Worm (Caenorhabditis elegans) whole organism, L3 larva: ENCODE results near the gene F47B7.5.

Source experiments
- ceh-16 ChIP-seq: sonication (generic microtip); optimal IDR thresholded peaks from 2 replicates; lab custom pipeline; 2017; ENCODE audit warnings: missing biosample characterization, missing genetic modification characterization
- daf-12 ChIP-seq: fragments of 150-350 bp; optimal IDR thresholded peaks from 2 replicates; lab custom pipeline; 2014; ENCODE audit warnings: missing biosample characterization, missing genetic modification reagents, missing genetic modification characterization
- egl-27 ChIP-seq: sonication (generic microtip); optimal IDR thresholded peaks from 4 replicates; lab custom pipeline; 2017; ENCODE audit warnings: missing biosample characterization, missing genetic modification reagents, missing genetic modification characterization
- jun-1 ChIP-seq: fragments of 150-350 bp; optimal IDR thresholded peaks from 2 replicates; lab custom pipeline; 2014; ENCODE audit warnings: missing biosample characterization, missing genetic modification reagents, missing genetic modification characterization
- mml-1 ChIP-seq: fragments of 150-350 bp; sonication (generic microtip); optimal IDR thresholded peaks from 3 replicates; lab custom pipeline; 2014; ENCODE audit warnings: missing biosample characterization, missing genetic modification characterization
- nhr-12 ChIP-seq: fragments of 150-350 bp; optimal IDR thresholded peaks from 2 replicates; lab custom pipeline; 2014; ENCODE audit warnings: missing biosample characterization, missing genetic modification characterization
- nhr-28 ChIP-seq: fragments of 150-350 bp; optimal IDR thresholded peaks from 2 replicates; lab custom pipeline; 2014; ENCODE audit warnings: missing biosample characterization, missing genetic modification characterization
- nhr-76 ChIP-seq: fragments of 150-350 bp; sonication (generic microtip); optimal IDR thresholded peaks from 5 replicates; lab custom pipeline; 2014; ENCODE audit warnings: missing biosample characterization, missing genetic modification characterization
- nhr-77 ChIP-seq: fragments of 150-350 bp; optimal IDR thresholded peaks from 2 replicates; lab custom pipeline; 2014; ENCODE audit warnings: missing biosample characterization, missing genetic modification characterization
- pha-4 ChIP-seq: fragments of 150-350 bp; optimal IDR thresholded peaks from 2 replicates; lab custom pipeline; 2014; ENCODE audit warnings: missing biosample characterization, missing genetic modification reagents, missing genetic modification characterization
- pqm-1 ChIP-seq: fragments of 150-350 bp; optimal IDR thresholded peaks from 2 replicates; lab custom pipeline; 2017; ENCODE audit warnings: missing biosample characterization, missing genetic modification characterization, inconsistent platforms
- sea-2 ChIP-seq: fragments of 150-350 bp; sonication (generic microtip); optimal IDR thresholded peaks from 4 replicates; lab custom pipeline; 2014; ENCODE audit warnings: missing biosample characterization, missing genetic modification reagents, missing genetic modification characterization
- skn-1 ChIP-seq: fragments of 150-350 bp; optimal IDR thresholded peaks from 2 replicates; lab custom pipeline; 2014; ENCODE audit warnings: missing biosample characterization, missing genetic modification characterization

DNA sequence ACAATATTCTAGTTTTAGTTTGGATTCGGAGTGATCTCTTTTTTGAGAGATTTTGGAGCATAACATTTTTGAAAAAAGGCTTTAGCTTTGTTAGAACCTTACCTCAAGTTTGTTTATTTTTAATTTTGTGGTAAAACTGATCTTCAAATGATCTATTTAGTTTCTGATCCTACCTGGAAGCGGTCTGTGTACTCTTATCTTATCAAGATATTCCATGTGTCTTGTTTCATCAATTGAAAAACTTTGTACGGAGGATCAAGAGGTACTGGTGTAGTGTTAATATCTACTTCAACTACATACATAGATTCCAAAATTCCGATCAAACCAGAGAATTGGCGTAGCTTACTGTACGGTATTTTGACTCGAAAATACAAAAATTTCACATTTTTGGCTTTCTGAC lies 12.9 kb downstream of the F47B7.5 start:
- TF ChIP-seq egl-27 (tag; lab: Kevin White, UChicago) (no peak), pha-4 (no peak), pqm-1 (no peak), nhr-76 (tag; lab: Kevin White, UChicago) (no peak), jun-1 (tag; lab: Kevin White, UChicago) (no peak), mml-1 (no peak), skn-1 (tag; lab: Kevin White, UChicago) (no peak), nhr-77 (tag; lab: Kevin White, UChicago) (no peak), sea-2 (GFP tag; lab: Kevin White, UChicago) (no peak), nhr-28 (tag; lab: Kevin White, UChicago) (no peak), ceh-16 (tag; lab: Kevin White, UChicago) (no peak), nhr-12 (tag; lab: Kevin White, UChicago) (no peak), daf-12 (tag; lab: Kevin White, UChicago) (no peak)
